Fruit fly (Drosophila melanogaster) whole organism, embryonic: ENCODE results near the gene CG7231.

Experiments used
- Atf6 ChIP-seq: fragments of 200-800 bp; sonication (Bioruptor generic); IDR thresholded peaks from 2 replicates; pipeline ENCODE4 v1.3.6; 2022; ENCODE audit warnings: missing biosample characterization, missing genetic modification characterization
- CG42726 ChIP-seq: fragments of 200-800 bp; sonication (Bioruptor generic); IDR thresholded peaks from 2 replicates; pipeline ENCODE4 v1.3.6; 2022; ENCODE audit warnings: missing biosample characterization, missing genetic modification characterization; ENCODE audit not compliant: partially characterized antibody
- Dbx ChIP-seq: fragments of 200-800 bp; sonication (Bioruptor generic); IDR thresholded peaks from 3 replicates; pipeline ENCODE4 v1.3.6; 2022; ENCODE audit warnings: missing biosample characterization, missing genetic modification characterization
- NFAT ChIP-seq: fragments of 200-800 bp; sonication (Bioruptor generic); IDR thresholded peaks from 2 replicates; pipeline ENCODE4 v1.3.6; 2022; ENCODE audit warnings: missing biosample characterization, missing genetic modification characterization
- Spps ChIP-seq: fragments of 200-800 bp; sonication (Bioruptor generic); optimal IDR thresholded peaks from 2 replicates; lab custom pipeline; 2018; ENCODE audit warnings: missing biosample characterization, mild to moderate bottlenecking, missing genetic modification characterization
- gro ChIP-seq: fragments of 200-800 bp; sonication (Bioruptor generic); optimal IDR thresholded peaks from 2 replicates; lab custom pipeline; 2016; ENCODE audit warnings: missing biosample characterization, missing genetic modification characterization
- kay ChIP-seq: fragments of 200-800 bp; sonication (Bioruptor generic); optimal IDR thresholded peaks from 2 replicates; lab custom pipeline; 2016; ENCODE audit warnings: missing biosample characterization, missing genetic modification characterization

DNA sequence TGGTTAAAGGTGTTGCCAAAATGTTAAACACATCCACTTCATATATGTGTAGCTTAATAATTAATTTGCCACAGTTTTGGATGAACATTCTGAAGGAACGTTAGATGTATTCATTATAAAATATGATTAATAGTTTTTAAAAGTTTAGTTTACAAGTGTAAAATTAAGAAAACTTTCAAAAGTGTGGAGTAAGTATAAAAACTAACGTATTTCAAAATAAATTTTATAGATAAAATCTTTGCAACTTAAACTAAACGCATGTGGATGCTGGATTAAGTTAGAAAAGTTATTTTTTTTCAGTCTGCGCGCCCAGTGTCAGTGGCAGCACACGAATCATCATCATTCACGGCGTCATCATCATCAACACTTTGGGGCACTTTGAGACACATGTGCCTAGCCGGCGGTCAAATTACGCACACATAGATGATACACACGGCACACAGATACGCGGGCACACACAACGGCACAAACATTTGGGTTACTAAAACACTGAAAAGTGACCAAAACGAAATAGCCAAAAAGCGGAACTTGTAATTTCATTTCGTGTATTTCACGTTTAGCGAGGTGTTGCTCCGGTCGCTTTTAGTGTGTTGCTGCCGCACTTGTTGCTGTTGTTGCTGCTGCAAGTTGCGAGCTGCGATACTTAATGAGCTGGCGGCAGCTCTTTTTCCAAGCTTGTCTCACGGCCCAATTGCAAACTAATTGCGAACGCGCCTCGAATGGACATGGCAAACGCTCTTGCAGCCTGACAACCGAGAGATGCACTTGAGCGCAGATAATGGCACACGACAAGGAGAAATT, 26.5 kb upstream of the CG7231 start:
- TF ChIP-seq Atf6 (GFP tag; lab: Robert Waterston, UW) (peak; percentile 69; the same call in 1 of the 2 replicates), gro (GFP tag; lab: Kevin White, UChicago) (no peak), Spps (tag; lab: Kevin White, UChicago) (no peak), CG42726 (GFP tag; lab: Robert Waterston, UW) (no peak), NFAT (GFP tag; lab: Robert Waterston, UW) (0 out of 2 replicates have a peak, but pooled peaks have one; percentile 11), kay (GFP tag; lab: Kevin White, UChicago) (peak; percentile 55), Dbx (GFP tag; lab: Robert Waterston, UW) (peak; percentile 38; the same call in 1 of the 3 replicates)
